Worm (Caenorhabditis elegans) whole organism, midembryonic: Measurements from ENCODE around the gene srw-89.

Experiments used
- T22C8.4 ChIP-seq: fragments of 200-800 bp; sonication (Bioruptor generic); IDR thresholded peaks from 2 replicates; pipeline ENCODE4 v1.3.6; 2022; ENCODE audit warnings: missing genetic modification characterization, missing compliant biosample characterization
- cog-1 ChIP-seq: sonication (generic microtip); optimal IDR thresholded peaks from 2 replicates; lab custom pipeline; 2016; ENCODE audit warnings: missing genetic modification characterization, missing compliant biosample characterization
- flt-1 ChIP-seq: fragments of 200-800 bp; sonication (Bioruptor generic); IDR thresholded peaks from 2 replicates; pipeline ENCODE4 v1.3.6; 2022; ENCODE audit warnings: missing genetic modification characterization, missing compliant biosample characterization
- klf-2 ChIP-seq: fragments of 200-800 bp; sonication (Bioruptor generic); conservative IDR thresholded peaks from 2 replicates; pipeline ENCODE4 v1.3.6; 2022; ENCODE audit warnings: missing genetic modification reagents, missing genetic modification characterization, missing compliant biosample characterization
- med-1 ChIP-seq: sonication (generic microtip); optimal IDR thresholded peaks from 2 replicates; lab custom pipeline; 2017; ENCODE audit warnings: missing genetic modification characterization, mild to moderate bottlenecking, missing compliant biosample characterization, antibody characterized with exemption, missing genetic modification reagents; ENCODE audit not compliant: insufficient read depth
- ref-1 ChIP-seq: fragments of 200-800 bp; sonication (Bioruptor generic); conservative IDR thresholded peaks from 2 replicates; pipeline ENCODE4 v1.3.6; 2022; ENCODE audit warnings: missing genetic modification reagents, missing genetic modification characterization, missing compliant biosample characterization
- tab-1 ChIP-seq: fragments of 200-800 bp; sonication (Bioruptor generic); IDR thresholded peaks from 2 replicates; pipeline ENCODE4 v1.3.6; 2022; ENCODE audit warnings: missing genetic modification characterization, missing compliant biosample characterization
- ztf-23 ChIP-seq: fragments of 200-800 bp; sonication (Bioruptor generic); IDR thresholded peaks from 2 replicates; pipeline ENCODE4 v1.3.6; 2022; ENCODE audit warnings: missing genetic modification reagents, missing genetic modification characterization, missing compliant biosample characterization
- ztf-29 ChIP-seq: fragments of 200-800 bp; sonication (Bioruptor generic); IDR thresholded peaks from 2 replicates; pipeline ENCODE4 v1.3.6; 2022; ENCODE audit warnings: missing genetic modification reagents, missing genetic modification characterization, missing compliant biosample characterization

srw-89 gene

ce11 chrV:4016780-4017179 lies at the start of gene srw-89:
Gene srw-89 (plus strand): TSS chrV:4017080.
- TF ChIP-seq ztf-29 (GFP tag; lab: Robert Waterston, UW) (no peak), ref-1 (GFP tag; lab: Robert Waterston, UW) (no peak), flt-1 (GFP tag; lab: Robert Waterston, UW) (no peak), T22C8.4 (GFP tag; lab: Robert Waterston, UW) (no peak), med-1 (GFP tag; lab: Kevin White, UChicago) (no peak), klf-2 (GFP tag; lab: Robert Waterston, UW) (no peak)

ce11 chrV:3967762-3968161 lies 49.1 kb upstream of the srw-89 start, which contains the start of gene cyp-34A8:
Gene cyp-34A8 (minus strand): TSS chrV:3967823.
- no peak for TF ChIP-seq ztf-23 (GFP tag; lab: Robert Waterston, UW)

DNA sequence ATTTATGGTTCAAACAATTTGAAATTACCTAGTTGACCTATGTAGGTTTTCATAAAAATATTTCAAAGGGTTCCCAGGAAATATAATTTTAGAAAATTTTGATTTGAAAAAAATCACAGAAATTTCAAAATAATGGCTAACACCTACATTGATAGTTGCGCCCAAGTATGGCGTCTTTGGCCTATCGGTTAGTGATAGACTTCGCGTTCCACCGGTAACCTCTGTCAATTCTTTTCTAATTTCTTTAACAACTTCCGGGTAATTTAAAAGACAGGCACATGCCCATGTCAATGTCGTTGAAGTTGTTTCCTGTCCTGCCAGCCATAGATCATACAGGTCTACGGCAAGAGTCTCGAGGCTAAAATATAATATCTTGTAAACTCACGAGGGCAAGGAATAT lies 48.0 kb upstream of the srw-89 start:
- TF ChIP-seq ztf-23 (GFP tag; lab: Robert Waterston, UW) = no peak
- no peak for TF ChIP-seq tab-1 (GFP tag; lab: Robert Waterston, UW)
- no peak for TF ChIP-seq klf-2 (GFP tag; lab: Robert Waterston, UW)
- no peak for TF ChIP-seq flt-1 (GFP tag; lab: Robert Waterston, UW)
- no peak for TF ChIP-seq cog-1 (tag; lab: Kevin White, UChicago)
- TF ChIP-seq ref-1 (GFP tag; lab: Robert Waterston, UW) = no peak
- TF ChIP-seq ztf-29 (GFP tag; lab: Robert Waterston, UW) = no peak
- TF ChIP-seq med-1 (GFP tag; lab: Kevin White, UChicago) = no peak
- no peak for TF ChIP-seq T22C8.4 (GFP tag; lab: Robert Waterston, UW)

DNA sequence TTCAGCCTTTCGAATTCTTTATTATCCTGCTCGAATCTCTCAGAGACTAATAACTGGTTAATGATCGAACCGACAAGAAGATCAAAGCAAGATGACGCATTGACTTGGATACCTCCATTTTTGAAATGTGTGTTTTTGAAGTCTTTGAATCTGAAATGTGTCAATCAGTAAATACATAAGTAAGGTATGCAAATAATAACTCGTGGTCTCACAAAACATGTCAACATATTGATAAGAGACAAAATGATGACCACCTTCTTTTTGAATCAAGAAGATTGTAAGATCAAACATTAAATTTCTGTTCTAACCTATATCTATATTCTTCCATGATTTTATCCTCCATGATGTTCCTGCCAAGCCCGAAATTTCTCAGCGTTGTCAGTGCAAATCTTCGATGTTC lies 47.2 kb upstream of the srw-89 start:
- TF ChIP-seq cog-1 (tag; lab: Kevin White, UChicago) (no peak), klf-2 (GFP tag; lab: Robert Waterston, UW) (no peak), ref-1 (GFP tag; lab: Robert Waterston, UW) (no peak), T22C8.4 (GFP tag; lab: Robert Waterston, UW) (no peak), flt-1 (GFP tag; lab: Robert Waterston, UW) (no peak), ztf-29 (GFP tag; lab: Robert Waterston, UW) (no peak), tab-1 (GFP tag; lab: Robert Waterston, UW) (no peak), ztf-23 (GFP tag; lab: Robert Waterston, UW) (no peak), med-1 (GFP tag; lab: Kevin White, UChicago) (no peak)

DNA sequence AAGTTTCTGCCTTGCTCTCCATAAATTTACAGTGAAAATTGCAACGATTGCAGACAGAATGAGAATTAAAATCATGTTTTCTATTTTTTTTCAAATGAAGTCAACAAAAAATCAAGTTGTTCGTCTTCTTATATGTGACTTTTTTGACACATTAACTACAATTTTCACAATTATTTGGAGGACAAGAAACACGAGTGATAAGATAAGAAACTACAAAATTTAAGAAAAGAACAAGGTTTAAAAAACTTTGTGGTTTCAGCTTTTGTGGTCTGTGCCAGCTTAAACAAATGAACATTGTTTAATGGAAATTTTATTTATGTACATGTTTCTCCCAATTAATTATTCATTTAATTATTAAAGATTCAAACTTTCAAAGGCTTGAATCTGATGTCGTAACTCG lies 46.5 kb upstream of the srw-89 start, which contains the start of gene cyp-34A9:
TSS of gene cyp-34A9 (minus strand) at position 131 of the 400 bp plus-strand sequence.
- no peak for TF ChIP-seq T22C8.4 (GFP tag; lab: Robert Waterston, UW)
- TF ChIP-seq med-1 (GFP tag; lab: Kevin White, UChicago) = no peak
- TF ChIP-seq ztf-23 (GFP tag; lab: Robert Waterston, UW) = no peak
- TF ChIP-seq ztf-29 (GFP tag; lab: Robert Waterston, UW) = no peak
- no peak for TF ChIP-seq cog-1 (tag; lab: Kevin White, UChicago)

- TF ChIP-seq cog-1 (tag; lab: Kevin White, UChicago) (no peak), ztf-29 (GFP tag; lab: Robert Waterston, UW) (no peak), ztf-23 (GFP tag; lab: Robert Waterston, UW) (no peak), flt-1 (GFP tag; lab: Robert Waterston, UW) (no peak), tab-1 (GFP tag; lab: Robert Waterston, UW) (no peak), T22C8.4 (GFP tag; lab: Robert Waterston, UW) (no peak), ref-1 (GFP tag; lab: Robert Waterston, UW) (no peak), med-1 (GFP tag; lab: Kevin White, UChicago) (no peak), klf-2 (GFP tag; lab: Robert Waterston, UW) (no peak)
These were observed 44.0 kb upstream of the srw-89 start, which contains the start of gene cyp-34A10 for ce11 chrV:3972846-3973245. Gene cyp-34A10 (minus strand): TSS chrV:3972991.

DNA sequence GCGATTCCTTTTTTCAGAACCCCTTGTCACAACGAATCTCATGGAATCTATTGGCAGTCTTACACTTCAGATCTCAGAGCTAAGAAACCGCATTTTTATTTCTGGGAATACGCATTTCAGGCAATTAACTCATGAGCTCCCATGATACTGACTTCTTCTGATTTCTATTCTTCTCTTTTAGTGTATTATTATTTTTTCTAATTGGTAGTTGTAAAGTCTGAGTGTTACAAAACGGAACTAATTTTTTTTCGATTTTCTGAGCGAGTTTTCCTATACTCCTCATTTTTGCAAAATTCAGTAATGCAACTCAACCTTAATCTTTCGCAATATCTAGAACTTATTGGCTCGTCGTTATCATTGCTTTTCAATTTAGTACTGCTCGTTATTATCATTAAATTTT lies 42.5 kb upstream of the srw-89 start, which contains the start of gene str-82:
TSS of gene str-82 (plus strand) at position 301 of the 400 bp plus-strand sequence.
- TF ChIP-seq med-1 (GFP tag; lab: Kevin White, UChicago) (no peak), ref-1 (GFP tag; lab: Robert Waterston, UW) (no peak), ztf-23 (GFP tag; lab: Robert Waterston, UW) (no peak), T22C8.4 (GFP tag; lab: Robert Waterston, UW) (no peak), ztf-29 (GFP tag; lab: Robert Waterston, UW) (no peak), flt-1 (GFP tag; lab: Robert Waterston, UW) (no peak), klf-2 (GFP tag; lab: Robert Waterston, UW) (no peak), cog-1 (tag; lab: Kevin White, UChicago) (no peak), tab-1 (GFP tag; lab: Robert Waterston, UW) (no peak)

DNA sequence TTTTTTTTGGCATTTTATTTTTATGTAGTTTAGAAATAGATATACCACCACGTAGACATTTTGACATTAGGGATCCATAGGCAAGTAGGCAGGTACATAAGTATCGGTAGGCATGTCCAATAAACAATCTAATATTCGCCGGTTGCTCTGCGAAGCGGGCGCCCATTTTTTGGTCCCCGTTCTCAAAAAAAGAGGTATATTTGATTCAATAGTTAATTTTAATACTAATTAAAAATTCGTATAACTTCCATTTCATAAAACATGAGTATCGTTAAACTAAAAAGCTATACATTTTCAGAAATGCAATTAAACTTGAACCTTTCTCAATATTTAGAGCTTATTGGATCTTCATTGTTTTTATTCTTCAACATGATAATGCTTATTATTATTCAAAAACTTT lies 39.9 kb upstream of the srw-89 start, which contains the start of gene str-83:
TSS of gene str-83 (plus strand) at position 301 of the 400 bp plus-strand sequence.
- TF ChIP-seq ref-1 (GFP tag; lab: Robert Waterston, UW) = no peak
- TF ChIP-seq T22C8.4 (GFP tag; lab: Robert Waterston, UW) = no peak
- TF ChIP-seq tab-1 (GFP tag; lab: Robert Waterston, UW) = no peak
- TF ChIP-seq ztf-23 (GFP tag; lab: Robert Waterston, UW) = no peak
- TF ChIP-seq flt-1 (GFP tag; lab: Robert Waterston, UW) = no peak
- no peak for TF ChIP-seq klf-2 (GFP tag; lab: Robert Waterston, UW)
- TF ChIP-seq med-1 (GFP tag; lab: Kevin White, UChicago) = no peak
- TF ChIP-seq ztf-29 (GFP tag; lab: Robert Waterston, UW) = no peak

ce11 chrV:3979053-3979452 lies 37.8 kb upstream of the srw-89 start, which contains the start of gene nlp-34:
Gene nlp-34 (minus strand): TSS chrV:3979134.
- TF ChIP-seq klf-2 (GFP tag; lab: Robert Waterston, UW) = no peak
- no peak for TF ChIP-seq med-1 (GFP tag; lab: Kevin White, UChicago)
- no peak for TF ChIP-seq tab-1 (GFP tag; lab: Robert Waterston, UW)
- no peak for TF ChIP-seq ztf-29 (GFP tag; lab: Robert Waterston, UW)
- no peak for TF ChIP-seq flt-1 (GFP tag; lab: Robert Waterston, UW)
- no peak for TF ChIP-seq T22C8.4 (GFP tag; lab: Robert Waterston, UW)
- TF ChIP-seq ref-1 (GFP tag; lab: Robert Waterston, UW) = no peak
- no peak for TF ChIP-seq ztf-23 (GFP tag; lab: Robert Waterston, UW)
- no peak for TF ChIP-seq cog-1 (tag; lab: Kevin White, UChicago)
